Fruit fly (Drosophila melanogaster) whole organism, embryonic: ENCODE results near the gene CG17768.

Experiments
- Ada2b ChIP-seq: fragments of 200-800 bp; sonication (Bioruptor generic); IDR thresholded peaks from 2 replicates; pipeline ENCODE4 v1.3.6; 2022; ENCODE audit warnings: missing biosample characterization, missing genetic modification characterization
- Asciz ChIP-seq: fragments of 200-800 bp; sonication (Bioruptor generic); optimal IDR thresholded peaks from 2 replicates; lab custom pipeline; 2017; ENCODE audit warnings: missing biosample characterization, mild to moderate bottlenecking, missing genetic modification characterization, missing genetic modification reagents
- CG10267 ChIP-seq: fragments of 200-800 bp; sonication (Bioruptor generic); optimal IDR thresholded peaks from 2 replicates; lab custom pipeline; 2018; ENCODE audit warnings: missing biosample characterization, mild to moderate bottlenecking, missing genetic modification characterization, moderate library complexity
- CG10959 ChIP-seq: fragments of 200-800 bp; sonication (Bioruptor generic); IDR thresholded peaks from 2 replicates; pipeline ENCODE4 v1.3.6; 2022; ENCODE audit warnings: missing biosample characterization, missing genetic modification characterization
- CG11695 ChIP-seq: fragments of 200-800 bp; sonication (Bioruptor generic); IDR thresholded peaks from 3 replicates; pipeline ENCODE4 v1.3.6; 2022; ENCODE audit warnings: missing biosample characterization, missing genetic modification characterization
- CG14860 ChIP-seq: fragments of 200-800 bp; sonication (Bioruptor generic); IDR thresholded peaks from 3 replicates; pipeline ENCODE4 v1.3.6; 2022; ENCODE audit warnings: missing biosample characterization, missing genetic modification characterization; ENCODE audit not compliant: partially characterized antibody
- CG15601 ChIP-seq: fragments of 200-800 bp; sonication (Bioruptor generic); optimal IDR thresholded peaks from 3 replicates; lab custom pipeline; 2019; ENCODE audit warnings: missing biosample characterization, mild to moderate bottlenecking, missing genetic modification characterization, moderate library complexity
- CG1602 ChIP-seq: fragments of 200-800 bp; sonication (Bioruptor generic); optimal IDR thresholded peaks from 3 replicates; lab custom pipeline; 2016; ENCODE audit warnings: missing biosample characterization, missing genetic modification characterization
- CG17385 ChIP-seq: fragments of 200-800 bp; sonication (Bioruptor generic); optimal IDR thresholded peaks from 3 replicates; lab custom pipeline; 2018; ENCODE audit warnings: missing biosample characterization, mild to moderate bottlenecking, missing genetic modification characterization
- CG2120 ChIP-seq: fragments of 200-800 bp; sonication (Bioruptor generic); optimal IDR thresholded peaks from 3 replicates; lab custom pipeline; 2016; ENCODE audit warnings: missing biosample characterization, missing genetic modification characterization
- CG2712 ChIP-seq: fragments of 200-800 bp; optimal IDR thresholded peaks from 3 replicates; lab custom pipeline; 2019; ENCODE audit warnings: missing biosample characterization, mild to moderate bottlenecking, missing genetic modification characterization, moderate library complexity
- CG30431 ChIP-seq: fragments of 200-800 bp; sonication (Bioruptor generic); optimal IDR thresholded peaks from 2 replicates; lab custom pipeline; 2017; ENCODE audit warnings: missing biosample characterization, missing genetic modification characterization
- CG3163 ChIP-seq: fragments of 200-800 bp; sonication (Bioruptor generic); optimal IDR thresholded peaks from 3 replicates; lab custom pipeline; 2016; ENCODE audit warnings: missing biosample characterization, missing genetic modification characterization
- CG32772 ChIP-seq: fragments of 200-800 bp; sonication (Bioruptor generic); IDR thresholded peaks from 2 replicates; pipeline ENCODE4 v1.3.6; 2022; ENCODE audit warnings: missing biosample characterization, missing genetic modification characterization
- CG33557 ChIP-seq: fragments of 200-800 bp; sonication (Bioruptor generic); optimal IDR thresholded peaks from 2 replicates; lab custom pipeline; 2019; ENCODE audit warnings: missing biosample characterization, mild to moderate bottlenecking, missing genetic modification characterization, moderate library complexity
- CG4328 ChIP-seq: fragments of 200-800 bp; sonication (Bioruptor generic); optimal IDR thresholded peaks from 3 replicates; lab custom pipeline; 2017; ENCODE audit warnings: missing biosample characterization, missing genetic modification reagents, missing genetic modification characterization
- CG4617 ChIP-seq: fragments of 200-800 bp; sonication (Bioruptor generic); optimal IDR thresholded peaks from 3 replicates; lab custom pipeline; 2016; ENCODE audit warnings: missing biosample characterization, missing genetic modification characterization, borderline replicate concordance
- CG4820 ChIP-seq: fragments of 200-800 bp; sonication (Bioruptor generic); optimal IDR thresholded peaks from 3 replicates; lab custom pipeline; 2016; ENCODE audit warnings: missing biosample characterization, missing genetic modification characterization
- CG5953 ChIP-seq: fragments of 200-800 bp; sonication (Bioruptor generic); IDR thresholded peaks from 2 replicates; pipeline ENCODE4 v1.3.6; 2022; ENCODE audit warnings: missing biosample characterization, missing genetic modification characterization
- CG6683 ChIP-seq: fragments of 200-800 bp; sonication (Bioruptor generic); optimal IDR thresholded peaks from 2 replicates; lab custom pipeline; 2017; ENCODE audit warnings: missing biosample characterization, mild to moderate bottlenecking, missing genetic modification characterization, missing genetic modification reagents
- CG7271 ChIP-seq: fragments of 200-800 bp; sonication (Bioruptor generic); optimal IDR thresholded peaks from 2 replicates; lab custom pipeline; 2018; ENCODE audit warnings: missing biosample characterization, mild to moderate bottlenecking, missing genetic modification characterization, moderate library complexity
- CG7357 ChIP-seq: fragments of 200-800 bp; sonication (Bioruptor generic); IDR thresholded peaks from 3 replicates; pipeline ENCODE4 v1.3.6; 2022; ENCODE audit warnings: missing biosample characterization, missing genetic modification characterization
- CG7839 ChIP-seq: fragments of 200-800 bp; sonication (Bioruptor generic); optimal IDR thresholded peaks from 3 replicates; lab custom pipeline; 2018; ENCODE audit warnings: missing biosample characterization, mild to moderate bottlenecking, missing genetic modification characterization, moderate library complexity
- CG8924 ChIP-seq: fragments of 200-800 bp; optimal IDR thresholded peaks from 3 replicates; lab custom pipeline; 2019; ENCODE audit warnings: missing biosample characterization, mild to moderate bottlenecking, missing genetic modification characterization, moderate library complexity
- Ets97D ChIP-seq: fragments of 200-800 bp; sonication (Bioruptor generic); optimal IDR thresholded peaks from 3 replicates; lab custom pipeline; 2016; ENCODE audit warnings: missing biosample characterization, missing genetic modification characterization
- Hsf ChIP-seq: fragments of 200-800 bp; sonication (Bioruptor generic); optimal IDR thresholded peaks from 3 replicates; lab custom pipeline; 2016; ENCODE audit warnings: missing biosample characterization, missing genetic modification characterization
- Nf-YC ChIP-seq: fragments of 200-800 bp; optimal IDR thresholded peaks from 3 replicates; lab custom pipeline; 2019; ENCODE audit warnings: missing biosample characterization, mild to moderate bottlenecking, missing genetic modification characterization, moderate library complexity
- Oli ChIP-seq: fragments of 200-800 bp; sonication (Bioruptor generic); optimal IDR thresholded peaks from 2 replicates; lab custom pipeline; 2018; ENCODE audit warnings: missing biosample characterization, mild to moderate bottlenecking, missing genetic modification characterization, moderate library complexity
- PHDP ChIP-seq: fragments of 200-800 bp; sonication (Bioruptor generic); optimal IDR thresholded peaks from 3 replicates; lab custom pipeline; 2018; ENCODE audit warnings: missing biosample characterization, mild to moderate bottlenecking, missing genetic modification characterization, moderate library complexity
- Pdp1 ChIP-seq, 2 experiments: fragments of 200-800 bp; sonication (Bioruptor generic); optimal IDR thresholded peaks; 3 replicates each; lab custom pipeline; 2016; ENCODE audit warnings: missing biosample characterization in 2 of 2, missing genetic modification characterization in 2 of 2, mild to moderate bottlenecking in 1 of 2, moderate library complexity in 1 of 2
- Scr ChIP-seq: fragments of 200-800 bp; sonication (Bioruptor generic); IDR thresholded peaks from 2 replicates; pipeline ENCODE4 v1.3.6; 2022; ENCODE audit warnings: missing biosample characterization, missing genetic modification characterization; ENCODE audit not compliant: partially characterized antibody
- Sin3A ChIP-seq: fragments of >200 bp; optimal IDR thresholded peaks from 2 replicates; lab custom pipeline; 2018
- caup ChIP-seq: fragments of 200-800 bp; sonication (Bioruptor generic); optimal IDR thresholded peaks from 3 replicates; lab custom pipeline; 2017; ENCODE audit warnings: missing biosample characterization, mild to moderate bottlenecking, missing genetic modification characterization, moderate library complexity; ENCODE audit not compliant: severe bottlenecking
- ci ChIP-seq: fragments of 200-800 bp; sonication (Bioruptor generic); IDR thresholded peaks from 3 replicates; pipeline ENCODE4 v1.3.6; 2022; ENCODE audit warnings: missing biosample characterization, missing genetic modification characterization
- cwo ChIP-seq: fragments of 200-800 bp; sonication (Bioruptor generic); optimal IDR thresholded peaks from 3 replicates; lab custom pipeline; 2017; ENCODE audit warnings: missing biosample characterization, missing genetic modification characterization, mild to moderate bottlenecking, moderate library complexity, missing genetic modification reagents
- dmrt99B ChIP-seq: fragments of 200-800 bp; sonication (Bioruptor generic); optimal IDR thresholded peaks from 2 replicates; lab custom pipeline; 2018; ENCODE audit warnings: missing biosample characterization, mild to moderate bottlenecking, missing genetic modification characterization, moderate library complexity
- dysf ChIP-seq: fragments of 200-800 bp; sonication (Bioruptor generic); IDR thresholded peaks from 3 replicates; pipeline ENCODE4 v1.3.6; 2022; ENCODE audit warnings: missing biosample characterization, missing genetic modification characterization
- nmo ChIP-seq: fragments of 200-800 bp; sonication (Bioruptor generic); optimal IDR thresholded peaks from 2 replicates; lab custom pipeline; 2018; ENCODE audit warnings: missing biosample characterization, mild to moderate bottlenecking, missing genetic modification characterization, moderate library complexity
- nom ChIP-seq: fragments of 200-800 bp; sonication (Bioruptor generic); optimal IDR thresholded peaks from 2 replicates; lab custom pipeline; 2017; ENCODE audit warnings: missing biosample characterization, missing genetic modification characterization, mild to moderate bottlenecking, moderate library complexity, missing genetic modification reagents
- oc ChIP-seq: fragments of 200-800 bp; sonication (Bioruptor generic); optimal IDR thresholded peaks from 2 replicates; lab custom pipeline; 2018; ENCODE audit warnings: missing biosample characterization, mild to moderate bottlenecking, missing genetic modification characterization, moderate library complexity
- pnt ChIP-seq: fragments of 200-800 bp; sonication (Bioruptor generic); optimal IDR thresholded peaks from 3 replicates; lab custom pipeline; 2016; ENCODE audit warnings: missing biosample characterization, missing genetic modification characterization
- pros ChIP-seq: fragments of 200-800 bp; sonication (Bioruptor generic); optimal IDR thresholded peaks from 3 replicates; lab custom pipeline; 2019; ENCODE audit warnings: missing biosample characterization, mild to moderate bottlenecking, missing genetic modification characterization, moderate library complexity
- sens-2 ChIP-seq: fragments of 200-800 bp; sonication (Bioruptor generic); IDR thresholded peaks from 2 replicates; pipeline ENCODE4 v1.3.6; 2022; ENCODE audit warnings: missing biosample characterization, missing genetic modification characterization
- sna ChIP-seq: fragments of 200-800 bp; sonication (Bioruptor generic); IDR thresholded peaks from 2 replicates; pipeline ENCODE4 v1.3.6; 2022; ENCODE audit warnings: missing biosample characterization, missing genetic modification characterization; ENCODE audit not compliant: partially characterized antibody
- ssp ChIP-seq: fragments of 200-800 bp; sonication (Bioruptor generic); IDR thresholded peaks from 2 replicates; pipeline ENCODE4 v1.3.6; 2022; ENCODE audit warnings: missing biosample characterization, missing genetic modification characterization
- tgo ChIP-seq: fragments of 200-800 bp; sonication (Bioruptor generic); IDR thresholded peaks from 3 replicates; pipeline ENCODE4 v1.3.6; 2022; ENCODE audit warnings: missing biosample characterization, missing genetic modification characterization
- unc-4 ChIP-seq: fragments of 200-800 bp; sonication (Bioruptor generic); IDR thresholded peaks from 2 replicates; pipeline ENCODE4 v1.3.6; 2022; ENCODE audit warnings: missing biosample characterization, missing genetic modification characterization; ENCODE audit not compliant: partially characterized antibody
- vfl ChIP-seq: fragments of 200-800 bp; sonication (Bioruptor generic); optimal IDR thresholded peaks from 2 replicates; lab custom pipeline; 2016; ENCODE audit warnings: missing biosample characterization, missing genetic modification characterization
- vvl ChIP-seq: fragments of 200-800 bp; sonication (Bioruptor generic); IDR thresholded peaks from 2 replicates; pipeline ENCODE4 v1.3.6; 2022; ENCODE audit warnings: missing biosample characterization, missing genetic modification characterization

Gene CG17768

dm6 chr2L:10428528-10428927, 23.5 kb upstream of the CG17768 start, which contains the start of gene CG5188 (continued):
- TF ChIP-seq CG7271 (tag; lab: Kevin White, UChicago) (peak; percentile 20), caup (GFP tag; lab: Kevin White, UChicago) (peak; percentile 47), CG6683 (GFP tag; lab: Kevin White, UChicago) (no peak), CG7839 (tag; lab: Kevin White, UChicago) (peak; percentile 63), CG32772 (GFP tag; lab: Robert Waterston, UW) (no peak), Asciz (GFP tag; lab: Kevin White, UChicago) (peak; percentile 42), Scr (GFP tag; lab: Robert Waterston, UW) (peak; percentile 47; the same call in 1 of the 2 replicates), Ets97D (GFP tag; lab: Kevin White, UChicago) (no peak), CG1602 (peak; percentile 45), pnt (GFP tag; lab: Kevin White, UChicago) (peak; percentile 17), CG7357 (GFP tag; lab: Robert Waterston, UW) (no peak), CG4617 (GFP tag; lab: Kevin White, UChicago) (peak; percentile 19), CG17385 (peak; percentile 48), cwo (GFP tag; lab: Kevin White, UChicago) (peak; percentile 27), ssp (GFP tag; lab: Robert Waterston, UW) (peak; percentile 60), CG4820 (GFP tag; lab: Kevin White, UChicago) (peak; percentile 31), CG11695 (peak; percentile 66; the same call in 2 of the 3 replicates), Oli (peak; percentile 19), CG10959 (no peak), CG14860 (GFP tag; lab: Robert Waterston, UW) (no peak), CG33557 (no peak), CG15601 (tag; lab: Kevin White, UChicago) (peak; percentile 31), CG5953 (GFP tag; lab: Robert Waterston, UW) (peak; percentile 54; the same call in 1 of the 2 replicates), dysf (GFP tag; lab: Robert Waterston, UW) (no peak; the same call in 2 of the 3 replicates), Hsf (peak; percentile 27), unc-4 (GFP tag; lab: Robert Waterston, UW) (0 out of 2 replicates have a peak, but pooled peaks have one; percentile 26), CG3163 (no peak), CG2120 (peak; percentile 56), CG30431 (GFP tag; lab: Kevin White, UChicago) (no peak), CG2712 (tag; lab: Kevin White, UChicago) (peak; percentile 65), vfl (peak; percentile 28), Pdp1 (GFP tag; optimal IDR thresholded peaks at IDR 0.05; lab: Kevin White, UChicago) (peak in 1 of 2 experiments; percentile 98), vvl (peak; percentile 79), CG4328 (GFP tag; lab: Kevin White, UChicago) (no peak), nmo (GFP tag; lab: Kevin White, UChicago) (peak; percentile 57), CG8924 (tag; lab: Kevin White, UChicago) (peak; percentile 53), sna (0 out of 2 replicates have a peak, but pooled peaks have one; percentile 36), Sin3A (lab: Kevin White, UChicago) (no peak), pros (GFP tag; lab: Kevin White, UChicago) (no peak), tgo (GFP tag; lab: Robert Waterston, UW) (peak; percentile 17; the same call in 1 of the 3 replicates), oc (tag; lab: Kevin White, UChicago) (peak; percentile 14), Nf-YC (tag; lab: Kevin White, UChicago) (peak; percentile 45), CG10267 (tag; lab: Kevin White, UChicago) (peak; percentile 64), dmrt99B (tag; lab: Kevin White, UChicago) (no peak), nom (GFP tag; lab: Kevin White, UChicago) (peak; percentile 49), ci (GFP tag; lab: Robert Waterston, UW) (peak; percentile 73; the same call in 2 of the 3 replicates), sens-2 (GFP tag; lab: Robert Waterston, UW) (no peak), Ada2b (peak; percentile 62), PHDP (tag; lab: Kevin White, UChicago) (peak; percentile 63)
